Fruit fly (Drosophila melanogaster): Measurements from ENCODE around the gene CG4611.

Gene CG4611

DNA sequence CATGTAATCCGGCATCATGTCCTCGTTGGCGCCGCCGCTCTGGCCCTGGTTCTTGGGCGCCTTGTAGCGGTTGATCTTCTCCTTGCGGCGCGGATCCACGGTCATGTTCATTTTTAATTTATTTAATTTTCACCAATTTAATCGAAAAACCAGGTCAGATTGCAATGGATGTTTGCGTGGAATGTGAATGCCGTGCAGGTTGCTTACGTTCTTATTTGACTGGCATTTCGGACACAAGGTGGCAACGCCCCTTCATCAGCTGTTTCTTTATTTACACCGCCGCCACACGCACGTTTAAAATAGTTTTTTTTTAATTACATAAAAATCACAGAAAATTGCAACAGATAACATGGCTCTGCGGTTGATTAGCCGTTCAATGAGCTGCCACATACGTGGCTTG is at the start of gene CG4611, which contains the start of gene CG10674:
Gene CG4611 (plus strand): TSS at position 254 of the 400 bp plus-strand sequence.
Gene CG10674 (minus strand): TSS at position 170 of the 400 bp plus-strand sequence.
- TF ChIP-seq cic (GFP tag; optimal IDR thresholded peaks at IDR 0.05), result no peak
- no peak for TF ChIP-seq CG7045 (GFP tag; optimal IDR thresholded peaks at IDR 0.05)
- TF ChIP-seq Mnt (GFP tag; optimal IDR thresholded peaks at IDR 0.05), result peak; percentile 73
- TF ChIP-seq CG12768 (GFP tag; optimal IDR thresholded peaks at IDR 0.05), result no peak
- TF ChIP-seq bab1 (GFP tag; optimal IDR thresholded peaks at IDR 0.05), result peak; percentile 30
- TF ChIP-seq CG11617 (GFP tag; optimal IDR thresholded peaks at IDR 0.05), result peak; percentile 10

DNA sequence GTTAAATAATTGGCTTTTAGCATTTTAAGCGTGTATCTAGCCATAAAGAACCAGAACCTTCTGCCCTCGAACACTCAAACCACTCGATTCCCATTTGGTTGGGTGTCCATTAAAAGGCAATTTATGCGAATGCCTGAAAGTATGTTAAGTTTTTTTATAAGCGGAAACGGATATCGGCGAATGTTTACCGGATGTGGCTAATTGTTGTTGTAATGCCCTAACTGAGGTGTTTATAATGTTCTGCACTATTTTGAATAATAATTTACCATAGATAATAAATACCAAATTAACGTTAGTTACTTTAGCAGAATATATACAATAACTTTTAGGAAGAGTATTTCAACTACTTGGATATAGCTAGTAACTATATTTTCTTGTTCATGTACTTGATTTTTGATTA is 39.5 kb upstream of the CG4611 start:
- TF ChIP-seq kay (GFP tag; ENCODE audit: borderline replicate concordance) (no peak), ovo (GFP tag; optimal IDR thresholded peaks at IDR 0.05) (no peak), CG11617 (GFP tag; optimal IDR thresholded peaks at IDR 0.05) (no peak), pad (GFP tag; optimal IDR thresholded peaks at IDR 0.05) (no peak), Crg-1 (GFP tag; optimal IDR thresholded peaks at IDR 0.05) (no peak), bab1 (GFP tag; optimal IDR thresholded peaks at IDR 0.05) (peak; percentile 32), toe (GFP tag; optimal IDR thresholded peaks at IDR 0.05) (no peak)

DNA sequence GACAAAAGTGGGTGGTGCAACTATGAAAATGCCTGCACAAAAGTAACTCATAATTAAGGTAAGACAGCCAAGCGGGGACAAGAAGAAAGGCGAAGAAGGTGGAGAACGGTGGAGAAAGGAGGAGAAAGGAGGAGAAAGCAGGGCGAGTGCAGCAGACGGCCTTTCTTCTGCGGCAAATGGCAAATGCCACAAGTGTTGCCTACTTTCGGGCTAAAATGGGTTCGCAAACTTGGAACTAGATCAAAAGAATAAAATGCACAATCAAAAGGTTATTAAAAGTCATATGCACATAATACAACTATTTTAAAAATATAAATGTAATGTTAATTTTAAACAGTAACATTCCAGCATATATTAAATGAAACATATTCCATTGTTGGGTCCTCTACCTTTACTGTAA is 34.1 kb upstream of the CG4611 start:
- TF ChIP-seq ovo (GFP tag; optimal IDR thresholded peaks at IDR 0.05) (no peak), CG7101 (tag; optimal IDR thresholded peaks at IDR 0.05) (no peak), CG11617 (GFP tag; optimal IDR thresholded peaks at IDR 0.05) (no peak), Hr96 (GFP tag; optimal IDR thresholded peaks at IDR 0.05) (no peak), cnc (optimal IDR thresholded peaks at IDR 0.05) (no peak), CG7045 (GFP tag; optimal IDR thresholded peaks at IDR 0.05) (no peak), Crg-1 (GFP tag; optimal IDR thresholded peaks at IDR 0.05) (no peak)

DNA sequence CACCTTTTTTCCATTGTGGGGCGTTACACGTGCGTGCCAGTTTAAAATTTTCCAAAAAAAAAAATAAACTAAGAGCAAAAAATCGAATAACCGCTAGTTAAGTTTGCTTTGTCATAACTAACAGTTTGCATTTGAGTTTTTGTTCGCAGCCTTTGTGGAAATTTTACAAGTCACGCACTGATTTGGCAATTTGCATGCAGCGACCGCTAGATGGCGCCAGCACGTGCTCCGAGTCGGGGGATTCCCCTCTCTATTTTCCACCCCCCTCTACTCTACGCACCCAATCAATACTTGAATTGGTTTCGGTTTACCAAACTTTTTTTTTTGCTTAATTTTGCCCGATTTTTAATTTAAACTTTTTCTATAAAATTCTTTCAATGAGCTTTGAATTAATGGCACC is 11.0 kb upstream of the CG4611 start:
- TF ChIP-seq Clk (GFP tag; optimal IDR thresholded peaks at IDR 0.05), result no peak
- no peak for TF ChIP-seq CG11617 (GFP tag; optimal IDR thresholded peaks at IDR 0.05)
- TF ChIP-seq CG33017 (tag; optimal IDR thresholded peaks at IDR 0.05), result no peak
- TF ChIP-seq bab1 (GFP tag; optimal IDR thresholded peaks at IDR 0.05), result no peak
- no peak for TF ChIP-seq kay (GFP tag; ENCODE audit: borderline replicate concordance)

DNA sequence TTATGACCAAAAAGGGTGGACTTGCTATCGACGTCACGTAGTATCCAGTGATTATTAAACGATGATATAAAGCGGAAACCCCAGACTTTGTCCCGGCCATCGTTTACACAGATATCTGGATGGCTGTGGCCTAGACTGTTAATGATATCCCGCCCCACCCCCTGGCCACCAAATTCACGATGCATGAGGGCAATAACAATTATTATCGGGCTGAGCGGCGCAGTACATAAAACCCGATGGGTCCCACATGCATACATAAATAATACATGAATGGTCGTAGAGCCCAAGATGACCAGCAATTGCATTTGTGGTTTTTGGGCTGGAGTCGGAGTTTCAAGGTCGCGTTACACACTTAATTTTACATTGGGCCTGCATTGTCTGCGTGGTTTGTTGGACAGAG is 8.6 kb upstream of the CG4611 start:
- TF ChIP-seq ovo (GFP tag; optimal IDR thresholded peaks at IDR 0.05) (no peak), CG5204 (GFP tag; optimal IDR thresholded peaks at IDR 0.05) (no peak), CG1620 (GFP tag; optimal IDR thresholded peaks at IDR 0.05) (no peak), CG7045 (GFP tag; optimal IDR thresholded peaks at IDR 0.05) (no peak), pad (GFP tag; optimal IDR thresholded peaks at IDR 0.05) (no peak), kay (GFP tag; ENCODE audit: borderline replicate concordance) (no peak), Clk (GFP tag; optimal IDR thresholded peaks at IDR 0.05) (no peak)

DNA sequence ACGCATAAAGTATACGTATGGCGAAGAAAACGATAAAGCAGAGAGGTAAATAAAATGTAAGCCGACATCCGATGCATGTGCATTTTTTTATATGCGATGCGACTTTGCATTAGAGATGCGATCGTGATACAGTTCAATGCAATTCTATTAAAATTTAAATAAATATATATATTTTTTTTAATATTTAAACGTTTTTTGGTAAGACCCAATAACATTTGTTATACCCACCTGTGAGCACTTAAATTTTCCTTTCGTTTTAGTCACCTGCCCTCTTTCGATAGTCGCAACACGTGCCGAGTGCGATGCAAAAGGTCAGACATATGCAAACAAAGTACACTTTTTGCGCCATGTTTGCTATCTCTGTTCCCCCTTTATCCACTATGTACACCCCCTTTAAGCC is 8.0 kb upstream of the CG4611 start:
- no peak for TF ChIP-seq CG7045 (GFP tag; optimal IDR thresholded peaks at IDR 0.05)
- no peak for TF ChIP-seq CG5204 (GFP tag; optimal IDR thresholded peaks at IDR 0.05)
- TF ChIP-seq CG1620 (GFP tag; optimal IDR thresholded peaks at IDR 0.05), result no peak
- TF ChIP-seq tj (GFP tag; optimal IDR thresholded peaks at IDR 0.05), result no peak
- no peak for TF ChIP-seq Clk (GFP tag; optimal IDR thresholded peaks at IDR 0.05)
- TF ChIP-seq pad (GFP tag; optimal IDR thresholded peaks at IDR 0.05), result no peak
- TF ChIP-seq Hr96 (GFP tag; optimal IDR thresholded peaks at IDR 0.05), result no peak
- TF ChIP-seq CG7101 (tag; optimal IDR thresholded peaks at IDR 0.05), result no peak
- no peak for TF ChIP-seq CG33017 (tag; optimal IDR thresholded peaks at IDR 0.05)
- no peak for TF ChIP-seq CG11617 (GFP tag; optimal IDR thresholded peaks at IDR 0.05)
- TF ChIP-seq cnc (optimal IDR thresholded peaks at IDR 0.05), result no peak
- TF ChIP-seq ovo (GFP tag; optimal IDR thresholded peaks at IDR 0.05), result no peak
- no peak for TF ChIP-seq kay (GFP tag; ENCODE audit: borderline replicate concordance)
- no peak for TF ChIP-seq CG12768 (GFP tag; optimal IDR thresholded peaks at IDR 0.05)
- TF ChIP-seq Mnt (GFP tag; optimal IDR thresholded peaks at IDR 0.05), result no peak
- no peak for TF ChIP-seq Crg-1 (GFP tag; optimal IDR thresholded peaks at IDR 0.05)
- TF ChIP-seq cic (GFP tag; optimal IDR thresholded peaks at IDR 0.05), result no peak

DNA sequence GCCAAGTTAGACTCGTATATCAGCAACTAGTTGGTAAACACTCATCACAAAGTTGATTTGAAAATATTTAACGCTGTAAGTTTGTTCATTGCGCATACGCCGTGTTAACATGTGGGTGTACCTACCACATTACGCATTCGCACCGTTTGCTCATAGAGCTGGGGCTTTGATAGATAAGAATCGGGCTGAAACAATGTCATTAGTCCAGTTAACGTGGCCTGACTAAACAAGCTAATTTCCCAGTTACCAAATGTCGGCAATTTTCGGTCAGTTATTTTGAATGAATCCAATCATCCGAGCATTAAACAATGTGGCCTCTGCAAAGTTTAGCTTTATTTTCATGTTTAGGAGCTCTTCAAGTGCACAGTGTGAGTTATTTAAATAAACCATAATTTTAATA is 7.0 kb upstream of the CG4611 start, which contains the start of gene CG4597:
Gene CG4597 (plus strand): TSS at position 301 of the 400 bp plus-strand sequence.
- TF ChIP-seq CG14711 (tag; optimal IDR thresholded peaks at IDR 0.05) (no peak), kay (GFP tag; ENCODE audit: borderline replicate concordance) (no peak), CG7101 (tag; optimal IDR thresholded peaks at IDR 0.05) (no peak), CG12768 (GFP tag; optimal IDR thresholded peaks at IDR 0.05) (no peak), pad (GFP tag; optimal IDR thresholded peaks at IDR 0.05) (no peak), tj (GFP tag; optimal IDR thresholded peaks at IDR 0.05) (no peak), toe (GFP tag; optimal IDR thresholded peaks at IDR 0.05) (no peak), CG1620 (GFP tag; optimal IDR thresholded peaks at IDR 0.05) (no peak), Hr96 (GFP tag; optimal IDR thresholded peaks at IDR 0.05) (no peak), Clk (GFP tag; optimal IDR thresholded peaks at IDR 0.05) (no peak), Crg-1 (GFP tag; optimal IDR thresholded peaks at IDR 0.05) (no peak), cnc (optimal IDR thresholded peaks at IDR 0.05) (no peak), CG11617 (GFP tag; optimal IDR thresholded peaks at IDR 0.05) (no peak), CG7045 (GFP tag; optimal IDR thresholded peaks at IDR 0.05) (no peak)

DNA sequence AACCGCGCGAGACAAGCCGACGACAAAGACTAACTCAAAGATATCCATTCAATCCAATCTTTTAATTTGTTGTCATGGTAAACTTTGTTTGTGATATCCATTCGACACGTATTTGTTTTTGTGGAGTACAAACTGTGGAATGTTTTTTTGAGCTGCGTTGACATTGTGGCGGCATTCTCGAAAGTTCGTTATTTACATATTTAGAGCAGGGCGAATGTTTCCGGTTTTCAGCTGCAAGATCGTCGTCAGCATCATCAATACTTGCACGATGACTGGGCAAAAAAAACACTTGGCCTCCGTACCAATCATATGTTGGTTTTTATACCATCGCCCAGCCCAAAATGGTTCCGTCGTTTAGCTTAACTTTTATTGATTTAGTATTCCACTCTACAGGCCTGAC is 5.7 kb upstream of the CG4611 start:
- TF ChIP-seq Crg-1 (GFP tag; optimal IDR thresholded peaks at IDR 0.05) (no peak), cic (GFP tag; optimal IDR thresholded peaks at IDR 0.05) (no peak)

Measured in whole organism, adult.